Worm (Caenorhabditis elegans) whole organism, young adult: ENCODE data around the gene F10E9.1.

Experiments
- B0336.3 ChIP-seq: fragments of 200-800 bp; sonication (Bioruptor generic); IDR thresholded peaks from 2 replicates; pipeline ENCODE4 v1.3.6; 2022; ENCODE audit warnings: missing genetic modification characterization, missing compliant biosample characterization
- F10E7.11 ChIP-seq: sonication (generic microtip); optimal IDR thresholded peaks from 2 replicates; lab custom pipeline; 2017; ENCODE audit warnings: mild to moderate bottlenecking, missing genetic modification characterization, moderate library complexity, missing compliant biosample characterization
- F23B12.7 ChIP-seq: sonication (generic microtip); optimal IDR thresholded peaks from 2 replicates; lab custom pipeline; 2017; ENCODE audit warnings: missing genetic modification characterization, mild to moderate bottlenecking, missing compliant biosample characterization, antibody characterized with exemption, moderate library complexity; ENCODE audit not compliant: insufficient read depth
- F33H1.4 ChIP-seq: fragments of 200-800 bp; sonication (Bioruptor generic); IDR thresholded peaks from 2 replicates; pipeline ENCODE4 v1.3.6; 2022; ENCODE audit warnings: missing genetic modification reagents, missing genetic modification characterization, missing compliant biosample characterization
- Y53G8AR.9 ChIP-seq: fragments of 200-800 bp; sonication (Bioruptor generic); conservative IDR thresholded peaks from 2 replicates; pipeline ENCODE4 v1.3.6; 2022; ENCODE audit warnings: missing genetic modification reagents, missing genetic modification characterization, missing compliant biosample characterization
- Y56A3A.18 ChIP-seq: fragments of 200-800 bp; sonication (Bioruptor generic); IDR thresholded peaks from 2 replicates; pipeline ENCODE4 v1.3.6; 2022; ENCODE audit warnings: missing genetic modification reagents, missing genetic modification characterization, missing compliant biosample characterization
- Y79H2A.3 ChIP-seq: fragments of 200-800 bp; sonication (Bioruptor generic); conservative IDR thresholded peaks from 2 replicates; pipeline ENCODE4 v1.3.6; 2022; ENCODE audit warnings: missing genetic modification reagents, missing genetic modification characterization, missing compliant biosample characterization
- Y95B8A.8 ChIP-seq: fragments of 200-800 bp; sonication (Bioruptor generic); IDR thresholded peaks from 2 replicates; pipeline ENCODE4 v1.3.6; 2022; ENCODE audit warnings: missing genetic modification reagents, missing genetic modification characterization, missing compliant biosample characterization
- ama-1 ChIP-seq, 3 experiments: fragments of 150-350 bp in 1 of 3; sonication (generic microtip) in 2 of 3; optimal IDR thresholded peaks; 2 replicates each; lab custom pipeline; 2014 to 2018; ENCODE audit warnings: missing biosample characterization in 2 of 3, missing genetic modification characterization in 2 of 3, missing genetic modification reagents in 2 of 3
- atf-7 ChIP-seq: sonication (generic microtip); optimal IDR thresholded peaks from 2 replicates; lab custom pipeline; 2017; ENCODE audit warnings: mild to moderate bottlenecking, missing genetic modification characterization, missing compliant biosample characterization
- attf-3 ChIP-seq: fragments of 200-800 bp; sonication (Bioruptor generic); conservative IDR thresholded peaks from 2 replicates; pipeline ENCODE4 v1.3.6; 2022; ENCODE audit warnings: missing genetic modification reagents, missing genetic modification characterization, missing compliant biosample characterization
- bed-2 ChIP-seq: fragments of 200-800 bp; sonication (Bioruptor generic); IDR thresholded peaks from 2 replicates; pipeline ENCODE4 v1.3.6; 2022; ENCODE audit warnings: missing genetic modification reagents, missing genetic modification characterization, missing compliant biosample characterization
- cebp-1 ChIP-seq, 2 experiments: fragments of 200-800 bp in 1 of 2; sonication (Bioruptor generic) in 1 of 2; sonication (generic microtip) in 1 of 2; IDR thresholded peaks in 1 of 2; optimal IDR thresholded peaks in 1 of 2; 2 replicates each; pipeline versions ENCODE4 v1.3.6 to Lab custom; 2017 to 2022; ENCODE audit warnings: missing compliant biosample characterization in 2 of 2, missing genetic modification characterization in 2 of 2, mild to moderate bottlenecking in 1 of 2, missing genetic modification reagents in 1 of 2, moderate library complexity in 1 of 2
- cebp-2 ChIP-seq: fragments of 200-800 bp; sonication (Bioruptor generic); IDR thresholded peaks from 2 replicates; pipeline ENCODE4 v1.3.6; 2022; ENCODE audit warnings: missing genetic modification characterization, missing compliant biosample characterization
- chd-7 ChIP-seq: sonication (generic microtip); optimal IDR thresholded peaks from 2 replicates; lab custom pipeline; 2016; ENCODE audit warnings: mild to moderate bottlenecking, missing genetic modification characterization, moderate library complexity, missing compliant biosample characterization
- die-1 ChIP-seq: sonication (generic microtip); optimal IDR thresholded peaks from 2 replicates; lab custom pipeline; 2016; ENCODE audit warnings: missing genotype, mild to moderate bottlenecking, missing genetic modification characterization, missing compliant biosample characterization
- dox-1 ChIP-seq: fragments of 200-800 bp; sonication (Bioruptor generic); IDR thresholded peaks from 2 replicates; pipeline ENCODE4 v1.3.6; 2022; ENCODE audit warnings: missing genetic modification reagents, missing genetic modification characterization, missing compliant biosample characterization
- efl-1 ChIP-seq: fragments of 150-350 bp; optimal IDR thresholded peaks from 2 replicates; lab custom pipeline; 2014; ENCODE audit warnings: missing biosample characterization, missing genetic modification reagents, missing genetic modification characterization
- egl-44 ChIP-seq: fragments of 200-800 bp; sonication (Bioruptor generic); IDR thresholded peaks from 2 replicates; pipeline ENCODE4 v1.3.6; 2022; ENCODE audit warnings: missing genetic modification reagents, missing genetic modification characterization, missing compliant biosample characterization
- fkh-3 ChIP-seq: sonication (generic microtip); optimal IDR thresholded peaks from 2 replicates; lab custom pipeline; 2016; ENCODE audit warnings: mild to moderate bottlenecking, missing genetic modification characterization, missing compliant biosample characterization
- hlh-12 ChIP-seq: sonication (generic microtip); optimal IDR thresholded peaks from 2 replicates; lab custom pipeline; 2016; ENCODE audit warnings: missing genetic modification characterization, missing compliant biosample characterization
- hlh-26 ChIP-seq: fragments of 200-800 bp; sonication (Bioruptor generic); conservative IDR thresholded peaks from 2 replicates; pipeline ENCODE4 v1.3.6; 2022; ENCODE audit warnings: missing genetic modification reagents, missing genetic modification characterization, missing compliant biosample characterization
- hmg-1.2 ChIP-seq: fragments of 200-800 bp; sonication (Bioruptor generic); IDR thresholded peaks from 2 replicates; pipeline ENCODE4 v1.3.6; 2022; ENCODE audit warnings: missing genetic modification reagents, missing genetic modification characterization, missing compliant biosample characterization
- let-526 ChIP-seq: fragments of 200-800 bp; sonication (Bioruptor generic); IDR thresholded peaks from 2 replicates; pipeline ENCODE4 v1.3.6; 2022; ENCODE audit warnings: missing genetic modification reagents, missing genetic modification characterization, missing compliant biosample characterization
- let-607 ChIP-seq, 2 experiments: fragments of 200-800 bp in 1 of 2; sonication (Bioruptor generic) in 1 of 2; sonication (generic microtip) in 1 of 2; optimal IDR thresholded peaks; 2 replicates each; lab custom pipeline; 2016 to 2018; ENCODE audit warnings: mild to moderate bottlenecking in 2 of 2, missing compliant biosample characterization in 2 of 2, missing genetic modification characterization in 2 of 2, moderate library complexity in 2 of 2, missing genotype in 1 of 2
- lin-26 ChIP-seq: fragments of 200-800 bp; sonication (Bioruptor generic); IDR thresholded peaks from 2 replicates; pipeline ENCODE4 v1.3.6; 2022; ENCODE audit warnings: missing genetic modification reagents, missing genetic modification characterization, missing compliant biosample characterization
- lin-35 ChIP-seq, 3 experiments: fragments of 150-350 bp in 2 of 3; sonication (generic microtip) in 1 of 3; optimal IDR thresholded peaks; 2 replicates each; lab custom pipeline; 2014 to 2018; ENCODE audit warnings: missing biosample characterization in 3 of 3, missing genetic modification characterization in 3 of 3, missing genetic modification reagents in 3 of 3
- lin-54 ChIP-seq: fragments of 200-800 bp; sonication (Bioruptor generic); optimal IDR thresholded peaks from 2 replicates; lab custom pipeline; 2018; ENCODE audit warnings: mild to moderate bottlenecking, missing genetic modification characterization, missing compliant biosample characterization
- madf-10 ChIP-seq: sonication (generic microtip); optimal IDR thresholded peaks from 2 replicates; lab custom pipeline; 2016; ENCODE audit warnings: mild to moderate bottlenecking, missing genetic modification characterization, missing compliant biosample characterization
- mxl-1 ChIP-seq: sonication (generic microtip); optimal IDR thresholded peaks from 2 replicates; lab custom pipeline; 2016; ENCODE audit warnings: missing genetic modification characterization, missing compliant biosample characterization
- nhr-80 ChIP-seq: sonication (generic microtip); optimal IDR thresholded peaks from 2 replicates; lab custom pipeline; 2016; ENCODE audit warnings: missing genetic modification characterization, missing compliant biosample characterization
- nhr-90 ChIP-seq: sonication (generic microtip); optimal IDR thresholded peaks from 2 replicates; lab custom pipeline; 2016; ENCODE audit warnings: missing genotype, mild to moderate bottlenecking, missing genetic modification characterization, missing compliant biosample characterization
- sdz-38 ChIP-seq: sonication (generic microtip); optimal IDR thresholded peaks from 2 replicates; lab custom pipeline; 2016; ENCODE audit warnings: missing genotype, missing genetic modification characterization, missing compliant biosample characterization
- snpc-1.1 ChIP-seq: sonication (generic microtip); optimal IDR thresholded peaks from 2 replicates; lab custom pipeline; 2017; ENCODE audit warnings: missing genetic modification characterization, mild to moderate bottlenecking, missing compliant biosample characterization, antibody characterized with exemption, moderate library complexity, missing genotype, missing genetic modification reagents; ENCODE audit not compliant: insufficient read depth
- unc-130 ChIP-seq: sonication (generic microtip); optimal IDR thresholded peaks from 2 replicates; lab custom pipeline; 2016; ENCODE audit warnings: missing genetic modification reagents, missing genetic modification characterization, missing compliant biosample characterization

The F10E9.1 gene

ce11 chrIII:8325574-8326513, 2.9 kb downstream of the F10E9.1 start, which contains the start of gene ZC262.13:
Gene ZC262.13 (plus strand): TSS chrIII:8326214.
- TF ChIP-seq cebp-1 (GFP tag; IDR thresholded peaks at IDR 0.05; lab: Robert Waterston, UW) (peak; percentile 60; the same call in 1 of the 2 replicates), cebp-1 (tag; optimal IDR thresholded peaks at IDR 0.05; lab: Kevin White, UChicago) (peak; percentile 80), let-607 (tag; optimal IDR thresholded peaks at IDR 0.05; lab: Kevin White, UChicago) (peak in 1 of 2 experiments; percentile 42), dox-1 (peak; percentile 7; the same call in 1 of the 2 replicates), Y95B8A.8 (GFP tag; lab: Robert Waterston, UW) (peak; percentile 79), F33H1.4 (GFP tag; lab: Robert Waterston, UW) (no peak), egl-44 (0 out of 2 replicates have a peak, but pooled peaks have one; percentile 17), chd-7 (tag; lab: Kevin White, UChicago) (no peak), Y53G8AR.9 (0 out of 2 replicates have a peak, but pooled peaks have one; percentile 52), hmg-1.2 (GFP tag; lab: Robert Waterston, UW) (0 out of 2 replicates have a peak, but pooled peaks have one; percentile 17), lin-35 (GFP tag; optimal IDR thresholded peaks at IDR 0.05; lab: Kevin White, UChicago) (peak in 1 of 3 experiments; percentile 11), atf-7 (tag; lab: Kevin White, UChicago) (peak; percentile 41), nhr-80 (peak; percentile 73), Y79H2A.3 (peak; percentile 30; the same call in 1 of the 2 replicates), B0336.3 (GFP tag; lab: Robert Waterston, UW) (peak; percentile 34; the same call in 1 of the 2 replicates), Y56A3A.18 (GFP tag; lab: Robert Waterston, UW) (0 out of 2 replicates have a peak, but pooled peaks have one; percentile 43), F10E7.11 (tag; lab: Kevin White, UChicago) (no peak), madf-10 (tag; lab: Kevin White, UChicago) (peak; percentile 2), lin-54 (GFP tag; lab: Kevin White, UChicago) (peak; percentile 6), nhr-90 (tag; lab: Kevin White, UChicago) (no peak)
- TF ChIP-seq, all 124 proteins: peak for 15

ce11 chrIII:8331211-8331610, 8.2 kb downstream of the F10E9.1 start, which contains the start of gene iglr-2:
Gene iglr-2 (minus strand): TSS chrIII:8331311.
- TF ChIP-seq attf-3 (GFP tag; lab: Robert Waterston, UW) = no peak
- TF ChIP-seq efl-1 (GFP tag; lab: Kevin White, UChicago) = no peak
- no peak for TF ChIP-seq hlh-12 (tag; lab: Kevin White, UChicago)
- TF ChIP-seq Y95B8A.8 (GFP tag; lab: Robert Waterston, UW) = no peak
- TF ChIP-seq sdz-38 (tag; lab: Kevin White, UChicago) = no peak
- TF ChIP-seq unc-130 = no peak
- no peak for TF ChIP-seq hlh-26 (GFP tag; lab: Robert Waterston, UW)
- TF ChIP-seq cebp-2 (GFP tag; lab: Robert Waterston, UW) = no peak
- TF ChIP-seq mxl-1 (tag; lab: Kevin White, UChicago) = no peak
- no peak for TF ChIP-seq Y56A3A.18 (GFP tag; lab: Robert Waterston, UW)
- no peak for TF ChIP-seq fkh-3
- no peak for TF ChIP-seq ama-1 (optimal IDR thresholded peaks at IDR 0.05; lab: Kevin White, UChicago)
- no peak for TF ChIP-seq ama-1 (GFP tag; optimal IDR thresholded peaks at IDR 0.05; lab: Kevin White, UChicago)
- TF ChIP-seq die-1 (tag; lab: Kevin White, UChicago) = no peak
- no peak for TF ChIP-seq let-526
- TF ChIP-seq Y53G8AR.9 = no peak
- no peak for TF ChIP-seq F23B12.7 (tag; lab: Kevin White, UChicago)
- no peak for TF ChIP-seq lin-26 (GFP tag; lab: Robert Waterston, UW)
- no peak for TF ChIP-seq bed-2
- TF ChIP-seq snpc-1.1 (tag; lab: Kevin White, UChicago) = no peak
